Fruit fly (Drosophila melanogaster): Measurements from ENCODE around the gene CG9855.

DNA sequence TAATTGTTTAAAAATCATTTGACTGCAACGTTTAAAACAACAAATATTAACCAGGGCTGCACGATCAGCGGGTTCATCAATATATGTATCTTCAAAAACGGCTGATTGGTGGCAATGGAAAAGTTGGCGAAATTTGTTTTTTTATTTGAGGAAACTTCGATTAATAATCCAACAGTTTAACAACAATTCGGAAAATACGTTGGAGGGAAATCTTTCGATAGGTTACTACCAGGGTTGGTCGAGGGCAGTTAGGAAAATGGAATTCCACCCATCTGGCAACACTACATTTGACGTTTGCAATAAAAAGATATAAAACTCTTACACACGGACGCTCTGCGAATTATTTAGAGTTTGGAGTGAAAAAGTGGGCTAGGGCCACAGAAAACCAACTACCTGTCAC lies 39.4 kb upstream of the CG9855 start, which contains the start of the genes Lipt2 and CG14650:
- no peak for TF ChIP-seq CG8478 (optimal IDR thresholded peaks at IDR 0.05)
- peak; percentile 8 to 9 for TF ChIP-seq CTCF (optimal IDR thresholded peaks at IDR 0.05)

All from S2 (cell line).